Fruit fly (Drosophila melanogaster): Measurements from ENCODE around the gene CG12502.

The CG12502 gene

dm6 chr3L:832897-833857, 32.0 kb upstream of the CG12502 start, which contains the start of gene Sf3b3 (continued):
- TF ChIP-seq CG15479 (GFP tag; optimal IDR thresholded peaks at IDR 0.05) (no peak), lmd (GFP tag; IDR thresholded peaks at IDR 0.05) (no peak; the same call in 1 of the 2 replicates), fd102C (GFP tag; optimal IDR thresholded peaks at IDR 0.05) (no peak), Dref (GFP tag; IDR thresholded peaks at IDR 0.05) (peak; percentile 84), zen2 (GFP tag; IDR thresholded peaks at IDR 0.05; ENCODE audit: partially characterized antibody) (peak; percentile 47; the same call in 1 of the 3 replicates), CG10543 (GFP tag; optimal IDR thresholded peaks at IDR 0.05) (no peak), CG13296 (GFP tag; optimal IDR thresholded peaks at IDR 0.05) (no peak), sens (GFP tag) (peak; percentile 91), CG11247 (GFP tag; IDR thresholded peaks at IDR 0.05) (peak; percentile 8; the same call in 1 of the 2 replicates), CG17802 (tag; optimal IDR thresholded peaks at IDR 0.05) (peak; percentile 99), mld (GFP tag; IDR thresholded peaks at IDR 0.05; ENCODE audit: partially characterized antibody) (peak; percentile 62; the same call in 1 of the 3 replicates), CG7963 (GFP tag; IDR thresholded peaks at IDR 0.05; ENCODE audit: partially characterized antibody) (peak; percentile 60; the same call in 1 of the 3 replicates), ase (GFP tag; IDR thresholded peaks at IDR 0.05) (no peak), CG18011 (GFP tag; optimal IDR thresholded peaks at IDR 0.05) (no peak), HmgD (GFP tag; optimal IDR thresholded peaks at IDR 0.05) (no peak), gcm2 (GFP tag; optimal IDR thresholded peaks at IDR 0.05) (no peak), Lim3 (GFP tag; IDR thresholded peaks at IDR 0.05) (no peak), chm (GFP tag; IDR thresholded peaks at IDR 0.05) (peak; percentile 58; the same call in 1 of the 2 replicates), CG11560 (tag; IDR thresholded peaks at IDR 0.05) (no peak), cwo (GFP tag; optimal IDR thresholded peaks at IDR 0.05) (peak; percentile 28), zf30C (GFP tag; optimal IDR thresholded peaks at IDR 0.05) (no peak), fd96Cb (tag; optimal IDR thresholded peaks at IDR 0.05) (no peak), Dad (GFP tag; optimal IDR thresholded peaks at IDR 0.05) (no peak), sr (GFP tag; IDR thresholded peaks at IDR 0.05) (no peak), gce (GFP tag; IDR thresholded peaks at IDR 0.05) (no peak), lbe (GFP tag; optimal IDR thresholded peaks at IDR 0.05) (no peak), Hand (GFP tag; optimal IDR thresholded peaks at IDR 0.05) (no peak), CG1529 (GFP tag; optimal IDR thresholded peaks at IDR 0.05) (no peak), corto (GFP tag; optimal IDR thresholded peaks at IDR 0.05) (no peak), yki (optimal IDR thresholded peaks at IDR 0.05) (no peak), oc (tag; optimal IDR thresholded peaks at IDR 0.05) (no peak), E2f1 (GFP tag; IDR thresholded peaks at IDR 0.05) (no peak), scrt (GFP tag; optimal IDR thresholded peaks at IDR 0.05) (no peak), twi (tag; optimal IDR thresholded peaks at IDR 0.05) (no peak), bsh (GFP tag; optimal IDR thresholded peaks at IDR 0.05) (no peak), CkIIα-i1 (GFP tag; IDR thresholded peaks at IDR 0.05) (no peak), gfzf (GFP tag; optimal IDR thresholded peaks at IDR 0.05) (no peak), ci (GFP tag; IDR thresholded peaks at IDR 0.05) (peak; percentile 41; the same call in 1 of the 3 replicates), fu2 (GFP tag; optimal IDR thresholded peaks at IDR 0.05) (no peak), CG18599 (GFP tag; optimal IDR thresholded peaks at IDR 0.05) (no peak), ash1 (GFP tag; optimal IDR thresholded peaks at IDR 0.05) (no peak), HmgZ (tag; optimal IDR thresholded peaks at IDR 0.05) (no peak), Xrp1 (GFP tag; IDR thresholded peaks at IDR 0.05) (no peak), CG12236 (GFP tag; optimal IDR thresholded peaks at IDR 0.05) (no peak), Hmx (GFP tag; optimal IDR thresholded peaks at IDR 0.05) (no peak), run (tag; optimal IDR thresholded peaks at IDR 0.05) (no peak), CG12299 (tag; optimal IDR thresholded peaks at IDR 0.05) (no peak), Adf1 (GFP tag; IDR thresholded peaks at IDR 0.05) (no peak), CG17359 (tag; optimal IDR thresholded peaks at IDR 0.05) (no peak)
